Worm (Caenorhabditis elegans) whole organism, mixed stage, embryonic: Measurements from ENCODE around the gene F44B9.9.

ENCODE experiments used
- ceh-39 ChIP-seq: fragments of 150-350 bp; optimal IDR thresholded peaks from 2 replicates; lab custom pipeline; 2014; ENCODE audit warnings: missing biosample characterization, missing genetic modification characterization
- lsy-2 ChIP-seq: fragments of 150-350 bp; optimal IDR thresholded peaks from 2 replicates; lab custom pipeline; 2014; ENCODE audit warnings: missing biosample characterization, missing genetic modification characterization
- nhr-12 ChIP-seq: fragments of 150-350 bp; optimal IDR thresholded peaks from 2 replicates; lab custom pipeline; 2014; ENCODE audit warnings: missing biosample characterization, missing genetic modification characterization
- nhr-237 ChIP-seq: fragments of 150-350 bp; optimal IDR thresholded peaks from 2 replicates; lab custom pipeline; 2014; ENCODE audit warnings: missing biosample characterization, missing genetic modification characterization
- sem-2 ChIP-seq: fragments of 200-800 bp; sonication (Bioruptor generic); optimal IDR thresholded peaks from 2 replicates; lab custom pipeline; 2018; ENCODE audit warnings: mild to moderate bottlenecking, missing genetic modification characterization, missing compliant biosample characterization
- zip-8 ChIP-seq: fragments of 150-350 bp; optimal IDR thresholded peaks from 2 replicates; lab custom pipeline; 2014; ENCODE audit warnings: missing biosample characterization, missing genetic modification characterization

- TF ChIP-seq ceh-39 (tag; lab: Kevin White, UChicago) (no peak), lsy-2 (tag; lab: Kevin White, UChicago) (no peak), sem-2 (GFP tag; lab: Kevin White, UChicago) (no peak), nhr-12 (no peak), zip-8 (no peak), nhr-237 (tag; lab: Kevin White, UChicago) (no peak)
These were observed 11.9 kb upstream of the F44B9.9 start, which contains the start of gene K12H4.6 for ce11 chrIII:8042775-8043174.
